Fruit fly (Drosophila melanogaster): ENCODE data around the gene mura.

The mura gene

DNA sequence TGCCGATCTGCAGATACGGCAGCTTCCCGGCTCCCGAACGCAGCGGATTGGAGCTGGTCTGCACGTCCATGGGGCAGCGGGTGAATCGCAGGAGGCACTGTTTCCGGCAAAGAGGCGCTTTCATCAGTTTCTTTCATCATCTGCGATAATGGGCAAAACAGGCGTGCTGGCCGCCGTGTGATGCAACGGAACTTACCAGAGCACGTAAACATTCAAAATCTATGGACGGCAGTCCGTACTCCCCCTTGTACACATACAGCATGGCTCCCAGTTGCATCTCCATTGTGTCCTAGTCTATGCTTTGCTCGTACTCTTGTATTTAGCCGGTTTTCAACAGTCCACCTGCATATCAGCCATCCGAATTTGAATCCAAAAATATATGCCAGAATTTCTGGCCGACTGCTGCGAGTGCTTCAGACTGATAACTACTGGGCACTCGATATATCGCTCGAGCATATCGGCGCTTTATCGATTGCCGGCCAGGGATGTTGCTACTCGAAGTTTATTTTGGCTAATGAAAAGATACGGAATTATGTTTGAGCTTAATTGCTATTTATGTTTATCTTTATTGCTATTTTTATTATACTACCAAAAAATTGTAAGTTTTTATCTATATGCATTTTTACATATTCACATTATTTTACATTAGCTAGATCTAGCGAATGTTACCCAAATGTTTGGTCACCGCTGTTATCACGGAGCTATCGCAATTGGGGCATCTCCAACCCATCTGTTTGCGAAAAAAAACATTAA is 11.8 kb upstream of the mura start, which contains the start of the genes CG9393 and Vps45 (continued):
- TF ChIP-seq CG15011 (GFP tag; optimal IDR thresholded peaks at IDR 0.05) (no peak), CG6689 (GFP tag; IDR thresholded peaks at IDR 0.05) (0 out of 2 replicates have a peak, but pooled peaks have one; percentile 55), cato (GFP tag; optimal IDR thresholded peaks at IDR 0.05; ENCODE audit: borderline replicate concordance) (peak; percentile 20), ara (GFP tag; IDR thresholded peaks at IDR 0.05) (peak; percentile 37), CG17385 (GFP tag; optimal IDR thresholded peaks at IDR 0.05) (peak; percentile 49), CG18764 (GFP tag; optimal IDR thresholded peaks at IDR 0.05) (peak; percentile 33), CG32532 (GFP tag; IDR thresholded peaks at IDR 0.05) (peak; percentile 47), tin (GFP tag; optimal IDR thresholded peaks at IDR 0.05) (peak; percentile 70), Dip3 (GFP tag; optimal IDR thresholded peaks at IDR 0.05) (peak; percentile 71), CG12155 (GFP tag; optimal IDR thresholded peaks at IDR 0.05) (peak; percentile 63), Antp (GFP tag; optimal IDR thresholded peaks at IDR 0.05) (peak; percentile 48), CG13123 (GFP tag; optimal IDR thresholded peaks at IDR 0.05) (peak; percentile 52), vvl (GFP tag; IDR thresholded peaks at IDR 0.05) (peak; percentile 64), lov (optimal IDR thresholded peaks at IDR 0.05) (no peak), lov (GFP tag; IDR thresholded peaks at IDR 0.05) (no peak), danr (GFP tag; IDR thresholded peaks at IDR 0.05) (no peak), repo (GFP tag; optimal IDR thresholded peaks at IDR 0.05) (no peak), Pdp1 (GFP tag; optimal IDR thresholded peaks at IDR 0.05) (peak; percentile 68 to 94), luna (GFP tag; optimal IDR thresholded peaks at IDR 0.05) (peak; percentile 17), CG10267 (tag; optimal IDR thresholded peaks at IDR 0.05) (peak; percentile 65), schlank (tag; optimal IDR thresholded peaks at IDR 0.05) (no peak), esg (GFP tag; conservative IDR thresholded peaks at IDR 0.05) (peak; percentile 50; the same call in 1 of the 2 replicates), CG12744 (GFP tag; optimal IDR thresholded peaks at IDR 0.05) (peak; percentile 50), bsh (GFP tag; optimal IDR thresholded peaks at IDR 0.05) (peak in 1 of 2 experiments; percentile 57), CG18262 (tag; optimal IDR thresholded peaks at IDR 0.05) (peak; percentile 53), nerfin-1 (tag; optimal IDR thresholded peaks at IDR 0.05) (peak; percentile 49), sr (GFP tag; IDR thresholded peaks at IDR 0.05) (no peak), tll (GFP tag; optimal IDR thresholded peaks at IDR 0.05) (peak in 1 of 2 experiments; percentile 78), bcd (GFP tag; optimal IDR thresholded peaks at IDR 0.05) (peak; percentile 55), gt (GFP tag; IDR thresholded peaks at IDR 0.05) (no peak), CTCF (GFP tag; optimal IDR thresholded peaks at IDR 0.05) (peak; percentile 22), CG31365 (tag; optimal IDR thresholded peaks at IDR 0.05) (no peak), sug (tag; optimal IDR thresholded peaks at IDR 0.05) (peak; percentile 83), Ravus (GFP tag; IDR thresholded peaks at IDR 0.05) (no peak; the same call in 1 of the 2 replicates), sd (tag; optimal IDR thresholded peaks at IDR 0.05) (no peak), fd96Cb (tag; optimal IDR thresholded peaks at IDR 0.05) (no peak), CG17568 (GFP tag; optimal IDR thresholded peaks at IDR 0.05) (no peak), so (GFP tag; IDR thresholded peaks at IDR 0.05) (no peak), CG17328 (GFP tag; IDR thresholded peaks at IDR 0.05) (0 out of 2 replicates have a peak, but pooled peaks have one; percentile 35), CG7372 (GFP tag; IDR thresholded peaks at IDR 0.05) (peak; percentile 40; the same call in 1 of the 2 replicates), MBD-R2 (GFP tag; IDR thresholded peaks at IDR 0.05) (peak; percentile 73), Ssrp (tag; optimal IDR thresholded peaks at IDR 0.05) (peak; percentile 47), Tbp (GFP tag; optimal IDR thresholded peaks at IDR 0.05) (peak; percentile 18), Nf-YB (GFP tag; optimal IDR thresholded peaks at IDR 0.05) (peak; percentile 17), H2.0 (GFP tag; IDR thresholded peaks at IDR 0.05) (no peak), exex (tag; optimal IDR thresholded peaks at IDR 0.05) (peak; percentile 46), CG12219 (GFP tag; optimal IDR thresholded peaks at IDR 0.05) (no peak), gro (GFP tag; optimal IDR thresholded peaks at IDR 0.05) (peak; percentile 56), CG30020 (tag; optimal IDR thresholded peaks at IDR 0.05) (peak; percentile 68), Rx (GFP tag; IDR thresholded peaks at IDR 0.05) (0 out of 2 replicates have a peak, but pooled peaks have one; percentile 23)
